Worm (Caenorhabditis elegans): ENCODE results near the gene ZK938.10.

The ZK938.10 gene

DNA sequence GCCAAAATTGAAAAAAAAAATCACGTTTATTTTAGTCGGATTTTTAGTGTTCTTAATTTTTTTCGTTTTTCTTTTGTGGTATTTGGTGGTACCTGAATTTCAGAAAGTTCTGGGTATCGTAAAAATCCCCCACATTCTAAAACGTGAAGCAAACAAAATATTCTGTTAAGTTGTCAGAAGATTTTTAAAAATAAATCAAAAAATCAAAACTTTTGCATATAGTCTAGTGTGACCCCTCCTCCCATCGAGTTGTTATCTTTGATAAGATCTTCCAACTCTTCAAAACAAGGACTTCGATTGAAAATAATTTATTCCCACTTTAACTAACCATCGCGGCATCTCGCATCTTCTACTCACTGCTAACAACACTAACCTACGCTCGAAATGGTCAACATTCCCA, 21.7 kb downstream of the ZK938.10 start, which contains the start of gene ZK938.1:
TSS of gene ZK938.1 (plus strand) at position 301 of the 400 bp plus-strand sequence.
- TF ChIP-seq F13C5.2 (tag; optimal IDR thresholded peaks at IDR 0.05) (no peak), hnd-1 (tag; optimal IDR thresholded peaks at IDR 0.05) (no peak), sea-1 (GFP tag; conservative IDR thresholded peaks at IDR 0.05) (no peak), pes-1 (GFP tag; IDR thresholded peaks at IDR 0.05) (no peak), tbx-37 (GFP tag; conservative IDR thresholded peaks at IDR 0.05) (no peak), tra-4 (tag; optimal IDR thresholded peaks at IDR 0.05) (no peak), flt-1 (GFP tag; IDR thresholded peaks at IDR 0.05) (no peak), scrt-1 (GFP tag; IDR thresholded peaks at IDR 0.05) (no peak), ceh-36 (tag; optimal IDR thresholded peaks at IDR 0.05) (no peak)

DNA sequence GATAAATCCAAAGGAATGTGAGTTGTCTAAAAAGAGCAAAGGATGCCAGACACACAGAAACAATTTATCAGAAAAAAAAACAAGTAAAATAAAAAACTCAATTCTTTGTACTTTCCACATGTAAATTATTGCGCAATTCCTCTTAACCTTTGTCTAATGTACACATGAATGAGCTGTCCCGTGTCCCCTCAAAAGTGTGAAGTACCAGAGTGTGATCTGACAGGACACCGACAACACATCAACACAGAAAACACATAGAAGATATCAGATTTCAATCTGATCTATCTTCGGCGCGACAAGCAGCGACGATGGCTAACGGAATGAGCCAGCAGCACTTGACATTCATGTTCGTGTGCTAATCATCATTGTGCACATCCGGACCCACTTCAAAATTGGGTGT, 22.3 kb downstream of the ZK938.10 start:
- TF ChIP-seq aly-1 (tag; optimal IDR thresholded peaks at IDR 0.05) (no peak), F13C5.2 (tag; optimal IDR thresholded peaks at IDR 0.05) (no peak)

DNA sequence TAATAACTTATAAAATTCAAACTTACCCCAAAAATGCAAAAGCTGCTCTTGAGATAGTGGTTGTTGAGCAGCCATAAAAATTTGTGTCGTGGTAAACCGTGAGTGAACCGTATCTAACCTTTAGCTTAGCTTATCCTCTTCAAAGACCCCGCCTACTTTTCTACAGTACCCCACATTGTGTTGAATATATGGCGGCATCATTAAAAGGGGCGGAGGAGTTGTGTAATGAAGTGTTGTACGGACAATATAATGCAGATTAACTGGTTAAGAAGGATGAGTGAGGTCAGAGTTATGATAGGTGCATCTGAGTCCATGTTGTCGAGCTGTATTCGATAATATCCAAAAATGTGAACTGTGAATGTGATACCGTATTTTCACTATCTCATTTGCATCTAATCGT, 23.0 kb downstream of the ZK938.10 start, which contains the start of gene eyg-1:
TSS of gene eyg-1 (minus strand) at position 101 of the 400 bp plus-strand sequence.
- TF ChIP-seq pes-1 (GFP tag; IDR thresholded peaks at IDR 0.05) (no peak), ceh-36 (tag; optimal IDR thresholded peaks at IDR 0.05) (no peak), hmbx-1 (tag; optimal IDR thresholded peaks at IDR 0.05) (no peak), tbx-37 (GFP tag; conservative IDR thresholded peaks at IDR 0.05) (no peak), B0310.2 (tag; optimal IDR thresholded peaks at IDR 0.05) (no peak), sea-1 (GFP tag; conservative IDR thresholded peaks at IDR 0.05) (no peak), F13C5.2 (tag; optimal IDR thresholded peaks at IDR 0.05) (no peak), tra-4 (tag; optimal IDR thresholded peaks at IDR 0.05) (no peak), ets-7 (tag; optimal IDR thresholded peaks at IDR 0.05) (no peak)

DNA sequence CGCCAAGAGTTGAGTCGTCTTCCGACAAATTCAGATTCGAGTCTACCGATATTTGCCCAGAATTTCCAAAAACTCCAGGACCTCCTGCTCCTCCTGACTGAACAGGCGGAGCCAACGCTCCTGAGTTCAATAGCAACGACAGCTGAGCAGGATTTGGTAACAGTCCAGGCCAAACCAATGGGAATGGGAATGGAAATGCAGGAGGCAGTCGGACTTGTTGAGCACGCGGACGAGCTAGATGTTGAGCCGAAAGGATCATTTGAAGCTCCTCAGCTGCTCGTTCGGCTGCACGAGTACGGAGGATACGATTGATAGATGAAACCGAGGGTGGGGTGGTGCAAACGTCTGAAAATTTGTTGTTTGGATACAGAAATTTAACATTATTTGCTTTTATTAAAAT, 23.9 kb downstream of the ZK938.10 start:
- no peak for TF ChIP-seq pes-1 (GFP tag; IDR thresholded peaks at IDR 0.05)
- no peak for TF ChIP-seq ets-7 (tag; optimal IDR thresholded peaks at IDR 0.05)
- TF ChIP-seq hmg-4 (GFP tag; optimal IDR thresholded peaks at IDR 0.05) = no peak
- TF ChIP-seq B0310.2 (tag; optimal IDR thresholded peaks at IDR 0.05) = no peak
- no peak for TF ChIP-seq hnd-1 (tag; optimal IDR thresholded peaks at IDR 0.05)
- TF ChIP-seq ama-1 (optimal IDR thresholded peaks at IDR 0.05) = no peak
- TF ChIP-seq ceh-36 (tag; optimal IDR thresholded peaks at IDR 0.05) = no peak
- TF ChIP-seq sea-1 (GFP tag; conservative IDR thresholded peaks at IDR 0.05) = no peak
- TF ChIP-seq aly-1 (tag; optimal IDR thresholded peaks at IDR 0.05) = no peak

DNA sequence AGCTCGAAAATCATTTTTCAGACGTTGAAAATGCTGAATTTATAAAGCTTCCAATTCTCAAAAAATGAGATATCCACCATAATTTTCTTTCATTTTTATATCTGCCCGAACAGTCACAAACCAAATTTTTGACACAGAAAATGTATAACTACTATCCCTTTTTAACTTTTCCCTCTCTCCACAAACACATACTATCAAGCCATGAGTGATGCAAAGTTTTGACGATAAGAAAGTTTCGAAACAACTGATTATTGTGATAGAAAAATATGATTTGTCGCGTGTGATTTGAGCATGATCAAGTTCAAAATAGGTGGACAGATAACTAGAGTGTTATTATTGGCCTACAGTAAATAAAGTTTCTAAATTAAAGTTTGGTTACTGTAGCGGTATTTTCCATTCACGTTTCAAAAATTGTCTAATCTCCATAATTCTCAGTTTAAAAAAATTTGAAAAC, 43.3 kb downstream of the ZK938.10 start, which contains the start of gene cyp-13A8:
TSS of gene cyp-13A8 (minus strand) at position 51 of the 454 bp plus-strand sequence.
- TF ChIP-seq tra-4 (tag; optimal IDR thresholded peaks at IDR 0.05) (no peak), ama-1 (optimal IDR thresholded peaks at IDR 0.05) (no peak), ceh-13 (GFP tag; optimal IDR thresholded peaks at IDR 0.05) (no peak), flt-1 (GFP tag; IDR thresholded peaks at IDR 0.05) (no peak), F13C5.2 (tag; optimal IDR thresholded peaks at IDR 0.05) (no peak), sea-1 (GFP tag; conservative IDR thresholded peaks at IDR 0.05) (no peak), hmbx-1 (tag; optimal IDR thresholded peaks at IDR 0.05) (no peak)

DNA sequence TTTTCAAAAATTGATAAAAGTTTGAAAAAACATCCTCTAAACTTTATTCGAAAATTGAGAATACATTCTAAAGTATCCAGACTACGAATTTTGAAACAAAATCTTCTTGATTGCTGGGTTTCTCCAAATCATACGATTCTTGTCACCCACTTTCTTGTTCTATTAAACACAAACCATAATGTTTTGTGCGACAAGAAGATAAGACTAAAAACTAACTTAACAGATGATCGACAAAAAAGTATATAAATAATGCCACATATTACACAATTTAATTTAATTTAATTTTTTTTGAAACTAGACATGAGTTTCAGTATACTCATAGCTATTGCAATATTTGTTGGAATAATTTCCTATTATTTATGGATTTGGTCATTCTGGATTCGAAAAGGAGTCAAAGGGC, 47.5 kb downstream of the ZK938.10 start, which contains the start of gene cyp-13A7:
TSS of gene cyp-13A7 (plus strand) at position 301 of the 400 bp plus-strand sequence.
- no peak for TF ChIP-seq aly-1 (tag; optimal IDR thresholded peaks at IDR 0.05)
- no peak for TF ChIP-seq scrt-1 (GFP tag; IDR thresholded peaks at IDR 0.05)
- no peak for TF ChIP-seq sea-1 (GFP tag; conservative IDR thresholded peaks at IDR 0.05)
- TF ChIP-seq ets-7 (tag; optimal IDR thresholded peaks at IDR 0.05) = no peak
- TF ChIP-seq tbx-37 (GFP tag; conservative IDR thresholded peaks at IDR 0.05) = no peak
- no peak for TF ChIP-seq ceh-36 (tag; optimal IDR thresholded peaks at IDR 0.05)
- TF ChIP-seq tbx-11 (GFP tag; IDR thresholded peaks at IDR 0.05) = no peak
- no peak for TF ChIP-seq hnd-1 (tag; optimal IDR thresholded peaks at IDR 0.05)
- TF ChIP-seq hmg-4 (GFP tag; optimal IDR thresholded peaks at IDR 0.05) = no peak
- no peak for TF ChIP-seq pes-1 (GFP tag; IDR thresholded peaks at IDR 0.05)
- TF ChIP-seq B0310.2 (tag; optimal IDR thresholded peaks at IDR 0.05) = no peak

DNA sequence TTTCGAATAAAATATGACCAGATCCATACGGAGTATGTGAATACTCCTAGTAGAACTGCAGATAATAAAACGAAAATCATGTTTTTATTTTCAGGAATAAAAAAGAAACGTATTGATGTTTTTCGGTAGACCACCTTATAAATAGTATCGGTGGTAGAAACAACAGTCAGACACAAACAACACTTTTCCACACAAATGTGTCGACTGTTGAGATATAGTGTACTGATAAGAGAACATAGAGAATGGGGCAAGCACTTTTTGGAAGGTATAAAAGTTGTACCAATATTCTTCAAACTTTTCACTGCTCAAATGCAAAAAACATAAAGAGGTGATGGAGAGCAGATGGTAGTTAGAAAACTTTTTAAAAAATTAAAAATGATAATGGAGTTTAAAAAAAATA, 48.2 kb downstream of the ZK938.10 start, which contains the start of gene cyp-13A6:
TSS of gene cyp-13A6 (minus strand) at position 180 of the 400 bp plus-strand sequence.
- TF ChIP-seq B0310.2 (tag; optimal IDR thresholded peaks at IDR 0.05) = no peak
- no peak for TF ChIP-seq sea-1 (GFP tag; conservative IDR thresholded peaks at IDR 0.05)
- TF ChIP-seq ama-1 (optimal IDR thresholded peaks at IDR 0.05) = no peak
- no peak for TF ChIP-seq tra-4 (tag; optimal IDR thresholded peaks at IDR 0.05)
- TF ChIP-seq hnd-1 (tag; optimal IDR thresholded peaks at IDR 0.05) = no peak
- TF ChIP-seq ceh-36 (tag; optimal IDR thresholded peaks at IDR 0.05) = no peak
- TF ChIP-seq tbx-11 (GFP tag; IDR thresholded peaks at IDR 0.05) = no peak
